Worm (Caenorhabditis elegans) whole organism, midembryonic: ENCODE measurements around the gene F26G1.1.
"Not testable (repeated sequence)": the region's sequence is repeated elsewhere in the genome, so short reads cannot be mapped to it uniquely, and the experiment has no call there.

ENCODE experiments used
- T22C8.4 ChIP-seq: fragments of 200-800 bp; sonication (Bioruptor generic); IDR thresholded peaks from 2 replicates; pipeline ENCODE4 v1.3.6; 2022; ENCODE audit warnings: missing genetic modification characterization, missing compliant biosample characterization
- cog-1 ChIP-seq: sonication (generic microtip); optimal IDR thresholded peaks from 2 replicates; lab custom pipeline; 2016; ENCODE audit warnings: missing genetic modification characterization, missing compliant biosample characterization
- flt-1 ChIP-seq: fragments of 200-800 bp; sonication (Bioruptor generic); IDR thresholded peaks from 2 replicates; pipeline ENCODE4 v1.3.6; 2022; ENCODE audit warnings: missing genetic modification characterization, missing compliant biosample characterization
- klf-2 ChIP-seq: fragments of 200-800 bp; sonication (Bioruptor generic); conservative IDR thresholded peaks from 2 replicates; pipeline ENCODE4 v1.3.6; 2022; ENCODE audit warnings: missing genetic modification reagents, missing genetic modification characterization, missing compliant biosample characterization
- med-1 ChIP-seq: sonication (generic microtip); optimal IDR thresholded peaks from 2 replicates; lab custom pipeline; 2017; ENCODE audit warnings: missing genetic modification characterization, mild to moderate bottlenecking, missing compliant biosample characterization, antibody characterized with exemption, missing genetic modification reagents; ENCODE audit not compliant: insufficient read depth
- ref-1 ChIP-seq: fragments of 200-800 bp; sonication (Bioruptor generic); conservative IDR thresholded peaks from 2 replicates; pipeline ENCODE4 v1.3.6; 2022; ENCODE audit warnings: missing genetic modification reagents, missing genetic modification characterization, missing compliant biosample characterization
- tab-1 ChIP-seq: fragments of 200-800 bp; sonication (Bioruptor generic); IDR thresholded peaks from 2 replicates; pipeline ENCODE4 v1.3.6; 2022; ENCODE audit warnings: missing genetic modification characterization, missing compliant biosample characterization
- ztf-23 ChIP-seq: fragments of 200-800 bp; sonication (Bioruptor generic); IDR thresholded peaks from 2 replicates; pipeline ENCODE4 v1.3.6; 2022; ENCODE audit warnings: missing genetic modification reagents, missing genetic modification characterization, missing compliant biosample characterization
- ztf-29 ChIP-seq: fragments of 200-800 bp; sonication (Bioruptor generic); IDR thresholded peaks from 2 replicates; pipeline ENCODE4 v1.3.6; 2022; ENCODE audit warnings: missing genetic modification reagents, missing genetic modification characterization, missing compliant biosample characterization

Gene F26G1.1

DNA sequence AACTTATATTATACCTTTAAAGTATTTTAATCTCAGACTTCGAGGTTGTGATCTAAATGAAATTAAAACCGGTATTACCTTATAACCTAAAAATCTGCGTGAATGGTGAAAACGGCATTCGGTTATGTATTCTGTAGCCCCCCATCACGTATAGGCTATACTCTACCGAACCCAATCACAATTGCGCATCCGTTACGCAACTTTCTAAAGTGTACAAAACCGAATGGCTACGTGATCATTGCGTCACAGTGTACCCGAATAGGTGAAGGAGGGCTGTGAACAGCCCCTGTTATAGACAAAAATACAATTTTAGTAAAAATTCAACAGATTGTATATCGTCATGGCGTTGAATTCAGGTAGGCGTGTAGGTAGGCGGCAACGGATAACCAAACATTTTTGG is 31.2 kb downstream of the F26G1.1 start:
- no peak for TF ChIP-seq flt-1 (GFP tag; lab: Robert Waterston, UW)
- no peak for TF ChIP-seq med-1
- TF ChIP-seq ztf-23 (GFP tag; lab: Robert Waterston, UW), result no peak
- no peak for TF ChIP-seq T22C8.4 (GFP tag; lab: Robert Waterston, UW)
- no peak for TF ChIP-seq tab-1 (GFP tag; lab: Robert Waterston, UW)
- TF ChIP-seq ztf-29 (GFP tag; lab: Robert Waterston, UW), result no peak
- no peak for TF ChIP-seq klf-2 (GFP tag; lab: Robert Waterston, UW)
- no peak for TF ChIP-seq ref-1 (GFP tag; lab: Robert Waterston, UW)
- TF ChIP-seq cog-1 (tag; lab: Kevin White, UChicago), result no peak

DNA sequence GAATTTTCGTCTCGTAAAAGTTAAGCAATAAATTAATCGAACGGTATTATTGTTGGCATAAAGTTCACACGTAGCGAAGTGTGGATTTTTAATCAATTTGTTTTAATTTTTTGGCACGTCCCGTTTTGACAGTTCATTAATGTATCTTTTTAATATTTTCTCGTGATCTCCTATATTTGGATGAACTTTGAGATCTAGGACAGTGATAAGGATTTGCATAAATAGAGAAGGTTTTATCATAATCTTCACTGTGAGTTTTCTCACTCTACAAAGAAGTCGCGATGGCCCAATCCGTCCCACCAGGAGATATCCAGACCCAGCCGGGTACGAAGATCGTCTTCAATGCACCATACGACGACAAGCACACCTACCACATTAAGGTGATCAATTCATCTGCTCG is 33.7 kb downstream of the F26G1.1 start, which contains the start of the genes C33F10.8 and msp-40:
C33F10.8 (minus strand) TSS at position 101 of the 400 bp plus-strand sequence.
msp-40 (plus strand) TSS at position 282 of the 400 bp plus-strand sequence.
- not testable (repeated sequence) for TF ChIP-seq tab-1, ztf-23, ztf-29 (GFP tag; lab: Robert Waterston, UW)

DNA sequence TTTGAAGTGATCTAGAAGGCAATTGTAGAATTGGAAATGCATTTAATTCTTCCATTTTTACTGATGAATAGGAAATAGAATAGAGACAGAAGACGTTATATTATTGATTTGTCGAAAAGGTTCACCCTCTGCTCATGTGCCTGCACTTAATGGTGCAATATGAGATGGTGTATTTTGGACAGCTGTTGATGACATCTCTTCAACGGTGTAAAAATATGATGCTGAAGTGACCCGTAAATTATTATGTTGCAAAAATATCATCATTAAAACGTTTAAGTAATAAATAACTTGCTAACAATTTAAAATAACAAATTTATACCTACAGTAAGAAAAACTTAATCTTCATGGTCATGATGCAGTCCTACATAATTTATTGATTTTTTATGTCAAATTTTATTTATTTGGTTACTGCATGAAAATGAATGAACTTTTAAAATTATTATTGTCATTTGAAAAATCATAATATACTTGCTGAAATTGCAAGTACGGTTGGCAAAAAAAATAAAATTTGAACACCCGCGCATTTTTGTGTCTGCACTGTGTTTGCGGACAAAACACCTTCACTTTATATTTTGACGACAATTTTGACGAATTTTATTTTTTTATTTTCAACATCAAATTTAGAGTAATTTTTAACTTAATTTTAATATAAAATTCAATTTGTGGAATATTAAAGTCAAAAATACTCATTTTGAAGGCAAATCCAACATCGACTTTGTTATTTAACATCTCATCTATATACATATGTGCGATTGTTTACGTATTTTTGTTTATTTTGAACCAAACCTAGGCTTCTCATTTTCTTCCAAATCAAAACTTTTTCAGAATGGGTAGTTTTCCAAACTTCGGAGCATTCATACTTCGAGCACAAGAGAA is 36.6 kb downstream of the F26G1.1 start, which contains the start of the genes fbxb-88 and tbck-1:
fbxb-88 (minus strand) TSS at position 151 of the 876 bp plus-strand sequence.
tbck-1 (plus strand) TSS at position 826 of the 876 bp plus-strand sequence.
- no peak for TF ChIP-seq tab-1 (GFP tag; lab: Robert Waterston, UW)

DNA sequence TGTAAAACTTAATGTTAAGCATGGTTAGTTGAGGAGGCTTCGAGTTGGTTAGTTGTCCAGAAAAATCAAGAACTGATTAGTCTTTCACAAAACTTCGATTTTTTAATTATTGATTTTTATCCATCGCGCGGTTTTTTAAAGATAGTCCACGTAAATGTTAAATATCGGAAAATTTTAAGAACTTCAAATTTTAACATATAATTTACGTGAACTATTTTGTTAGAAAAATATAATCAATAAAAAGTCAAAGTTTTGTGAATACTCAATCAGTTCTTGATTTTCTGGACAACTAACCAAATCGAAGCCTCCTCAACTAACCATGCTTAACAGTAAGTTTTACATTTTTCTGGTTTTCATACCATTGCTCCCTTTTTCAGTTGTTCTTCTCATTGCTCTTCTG is 43.3 kb downstream of the F26G1.1 start, which contains the start of the genes C33F10.11 and C33F10.1:
C33F10.11 (minus strand) TSS at position 101 of the 400 bp plus-strand sequence.
C33F10.1 (plus strand) TSS at position 263 of the 400 bp plus-strand sequence.
- TF ChIP-seq ztf-29 (GFP tag; lab: Robert Waterston, UW) (no peak), flt-1 (GFP tag; lab: Robert Waterston, UW) (no peak), ztf-23 (GFP tag; lab: Robert Waterston, UW) (no peak), tab-1 (GFP tag; lab: Robert Waterston, UW) (no peak), med-1 (no peak), ref-1 (GFP tag; lab: Robert Waterston, UW) (no peak), cog-1 (tag; lab: Kevin White, UChicago) (no peak), klf-2 (GFP tag; lab: Robert Waterston, UW) (no peak), T22C8.4 (GFP tag; lab: Robert Waterston, UW) (no peak)

DNA sequence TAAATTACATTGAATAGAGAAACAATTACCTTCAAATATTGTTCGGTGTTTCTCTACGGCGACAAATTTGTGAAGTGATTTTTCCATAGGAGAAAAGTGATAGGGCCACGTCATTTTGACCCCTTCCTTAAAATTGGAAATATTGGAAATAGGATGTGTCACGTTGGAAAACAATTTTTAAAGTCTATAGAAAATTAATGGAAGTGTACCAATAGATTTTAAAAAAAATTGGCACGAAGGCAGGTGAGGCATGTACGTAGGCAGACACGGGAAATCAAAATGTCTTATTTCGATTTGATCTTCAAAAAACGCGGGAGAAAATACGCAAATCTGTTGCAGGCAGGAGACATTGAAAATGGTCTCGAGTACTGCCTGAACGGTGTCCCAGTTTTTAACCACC is 46.2 kb downstream of the F26G1.1 start, which contains the start of gene C33F10.12:
C33F10.12 (minus strand) TSS at position 101 of the 400 bp plus-strand sequence.
- TF ChIP-seq cog-1 (tag; lab: Kevin White, UChicago) (no peak), ref-1 (GFP tag; lab: Robert Waterston, UW) (no peak), tab-1 (GFP tag; lab: Robert Waterston, UW) (no peak), klf-2 (GFP tag; lab: Robert Waterston, UW) (no peak), ztf-23 (GFP tag; lab: Robert Waterston, UW) (no peak), med-1 (no peak), ztf-29 (GFP tag; lab: Robert Waterston, UW) (no peak), T22C8.4 (GFP tag; lab: Robert Waterston, UW) (no peak), flt-1 (GFP tag; lab: Robert Waterston, UW) (no peak)

DNA sequence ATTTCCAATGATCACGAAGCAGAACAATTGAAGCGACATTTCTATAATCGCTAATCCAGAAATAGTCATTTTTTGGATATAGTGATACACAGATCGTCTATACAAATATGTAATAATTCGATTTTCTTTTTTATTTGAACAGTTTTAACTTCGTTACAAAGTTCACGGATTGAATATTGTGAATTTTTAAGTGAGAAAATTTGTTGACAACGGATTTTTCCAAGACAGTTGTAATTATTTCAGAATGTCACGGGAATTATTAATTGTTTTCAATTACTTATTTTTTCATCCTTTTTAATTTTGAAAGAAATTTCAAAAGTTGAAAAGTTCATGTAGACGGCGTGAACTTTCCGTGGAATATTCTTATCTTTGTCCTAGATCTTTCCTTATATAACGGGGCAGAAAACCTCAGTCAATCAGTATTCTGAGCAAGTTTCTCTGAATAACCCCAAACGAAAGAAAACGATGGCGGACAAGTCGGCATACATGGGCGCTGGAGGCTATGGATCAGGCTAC is 50.8 kb downstream of the F26G1.1 start, which contains the start of the genes T23B7.2 and nspd-4:
T23B7.2 (minus strand) TSS at position 101 of the 516 bp plus-strand sequence.
nspd-4 (plus strand) TSS at position 466 of the 516 bp plus-strand sequence.
- not testable (repeated sequence) for TF ChIP-seq T22C8.4 (GFP tag; lab: Robert Waterston, UW); klf-2 (GFP tag; lab: Robert Waterston, UW); cog-1 (tag; lab: Kevin White, UChicago)
